Worm (Caenorhabditis elegans) whole organism, L3 larva: ENCODE results near the gene dhhc-9.

Experiments
- R02D3.7 ChIP-seq: fragments of 150-350 bp; optimal IDR thresholded peaks from 2 replicates; lab custom pipeline; 2014; ENCODE audit warnings: missing biosample characterization, missing genetic modification characterization
- ceh-28 ChIP-seq: fragments of 150-350 bp; optimal IDR thresholded peaks from 2 replicates; lab custom pipeline; 2014; ENCODE audit warnings: missing biosample characterization, missing genetic modification reagents, missing genetic modification characterization
- lin-15B ChIP-seq: fragments of 150-350 bp; optimal IDR thresholded peaks from 2 replicates; lab custom pipeline; 2014; ENCODE audit warnings: missing biosample characterization, missing genetic modification characterization
- nhr-11 ChIP-seq: fragments of 150-350 bp; optimal IDR thresholded peaks from 2 replicates; lab custom pipeline; 2014; ENCODE audit warnings: missing biosample characterization, missing genetic modification characterization
- nhr-76 ChIP-seq: fragments of 150-350 bp; sonication (generic microtip); optimal IDR thresholded peaks from 5 replicates; lab custom pipeline; 2014; ENCODE audit warnings: missing biosample characterization, missing genetic modification characterization
- nhr-77 ChIP-seq: fragments of 150-350 bp; optimal IDR thresholded peaks from 2 replicates; lab custom pipeline; 2014; ENCODE audit warnings: missing biosample characterization, missing genetic modification characterization
- skn-1 ChIP-seq: fragments of 150-350 bp; optimal IDR thresholded peaks from 2 replicates; lab custom pipeline; 2014; ENCODE audit warnings: missing biosample characterization, missing genetic modification characterization
- tbx-2 ChIP-seq: sonication (generic microtip); optimal IDR thresholded peaks from 2 replicates; lab custom pipeline; 2016; ENCODE audit warnings: mild to moderate bottlenecking, missing genetic modification characterization, missing compliant biosample characterization
- unc-39 ChIP-seq: sonication (generic microtip); optimal IDR thresholded peaks from 4 replicates; lab custom pipeline; 2017; ENCODE audit warnings: missing biosample characterization, missing genetic modification characterization
- unc-62 ChIP-seq: fragments of 150-350 bp; sonication (generic microtip); optimal IDR thresholded peaks from 4 replicates; lab custom pipeline; 2014; ENCODE audit warnings: missing biosample characterization, missing genetic modification reagents, missing genetic modification characterization

ce11 chrX:2386922-2387566 lies 14.8 kb downstream of the dhhc-9 start:
- TF ChIP-seq ceh-28 (tag; lab: Kevin White, UChicago) (no peak), nhr-77 (tag; lab: Kevin White, UChicago) (no peak), unc-39 (no peak), nhr-76 (no peak), tbx-2 (no peak), skn-1 (no peak), nhr-11 (tag; lab: Kevin White, UChicago) (no peak), lin-15B (tag; lab: Kevin White, UChicago) (no peak), R02D3.7 (tag; lab: Kevin White, UChicago) (no peak), unc-62 (no peak)
